Worm (Caenorhabditis elegans): ENCODE data around the gene R03D7.2.
"Not testable (repeated sequence)": the region's sequence is repeated elsewhere in the genome, so short reads cannot be mapped to it uniquely, and the experiment has no call there.

Gene R03D7.2

DNA sequence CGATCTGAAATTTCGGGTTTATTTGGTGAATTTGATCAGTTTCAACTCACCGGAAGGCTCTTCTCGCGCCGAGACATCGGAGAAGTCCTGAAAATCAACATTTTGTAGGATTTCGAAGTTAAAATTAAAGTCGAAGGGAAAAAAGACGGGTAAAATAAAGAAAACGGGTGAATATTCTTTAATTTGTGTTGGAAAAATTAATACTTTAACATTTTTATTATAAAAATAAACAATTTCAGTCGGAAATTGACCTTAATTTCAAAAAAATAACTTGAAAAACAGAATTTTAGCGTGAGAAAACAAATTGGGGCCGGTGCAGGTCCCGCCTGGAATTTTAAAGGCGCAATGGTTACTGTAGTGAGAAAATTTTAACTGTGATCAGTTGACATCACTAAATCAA lies 18.1 kb upstream of the R03D7.2 start, which contains the start of gene nos-1:
TSS of gene nos-1 (minus strand) at position 101 of the 400 bp plus-strand sequence.
- no peak for TF ChIP-seq ref-1 (GFP tag; conservative IDR thresholded peaks at IDR 0.05)
- TF ChIP-seq klf-2 (GFP tag; conservative IDR thresholded peaks at IDR 0.05): no peak
- TF ChIP-seq tab-1 (GFP tag; IDR thresholded peaks at IDR 0.05): no peak

DNA sequence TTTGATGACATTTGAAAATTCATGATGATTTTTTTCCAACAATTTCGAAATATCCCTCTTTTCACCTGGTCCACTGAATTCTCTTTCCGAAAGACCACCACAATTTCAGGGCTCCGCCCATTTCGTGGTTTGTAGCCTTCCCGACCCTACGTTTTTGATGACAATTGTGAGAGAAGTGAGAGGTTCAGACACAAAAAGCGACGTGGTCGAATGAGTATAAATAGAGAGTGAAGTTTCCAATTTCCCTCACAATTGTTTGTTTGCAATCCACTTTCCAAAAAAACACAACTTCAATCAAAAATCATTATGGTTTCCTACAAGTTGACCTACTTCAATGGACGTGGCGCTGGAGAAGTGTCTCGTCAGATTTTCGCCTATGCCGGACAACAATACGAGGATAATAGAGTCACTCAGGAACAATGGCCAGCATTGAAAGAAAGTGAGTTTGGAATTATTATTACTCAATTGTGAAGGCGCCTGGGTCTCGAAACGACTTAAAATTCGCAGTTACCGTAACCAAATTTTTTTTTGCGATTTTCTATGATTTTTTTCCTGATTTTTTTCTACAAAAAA lies 15.2 kb upstream of the R03D7.2 start, which contains the start of gene gst-5:
TSS of gene gst-5 (plus strand) at position 246 of the 573 bp plus-strand sequence.
- no peak for TF ChIP-seq T22C8.4 (GFP tag; IDR thresholded peaks at IDR 0.05)
- TF ChIP-seq klf-2 (GFP tag; conservative IDR thresholded peaks at IDR 0.05): no peak
- TF ChIP-seq ztf-23 (GFP tag; IDR thresholded peaks at IDR 0.05): no peak
- TF ChIP-seq ref-1 (GFP tag; conservative IDR thresholded peaks at IDR 0.05): no peak
- no peak for TF ChIP-seq ztf-29 (GFP tag; IDR thresholded peaks at IDR 0.05)
- TF ChIP-seq flt-1 (GFP tag; IDR thresholded peaks at IDR 0.05): no peak
- no peak for TF ChIP-seq tab-1 (GFP tag; IDR thresholded peaks at IDR 0.05)
- no peak for TF ChIP-seq cog-1 (tag; optimal IDR thresholded peaks at IDR 0.05)
- no peak for TF ChIP-seq med-1 (GFP tag; optimal IDR thresholded peaks at IDR 0.05; ENCODE audit: insufficient read depth)

DNA sequence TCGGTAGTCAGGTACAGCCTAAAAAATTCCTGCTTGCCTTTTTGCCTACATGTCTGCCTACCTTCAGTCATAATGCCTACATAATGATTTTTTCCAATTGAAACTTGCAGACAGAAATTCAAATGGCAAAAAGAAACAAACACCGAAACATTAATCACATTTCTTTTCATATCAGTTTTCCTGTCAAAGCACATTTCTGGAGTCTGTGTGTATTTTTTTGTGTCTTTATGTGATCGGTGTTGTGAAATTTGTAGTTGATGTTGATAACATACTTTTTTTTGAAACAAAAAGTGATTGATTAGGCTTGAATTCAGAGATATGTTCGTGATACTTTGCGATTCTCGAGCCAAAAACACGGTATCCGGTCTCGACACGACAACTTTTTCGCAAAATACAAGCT lies 14.4 kb upstream of the R03D7.2 start:
- TF ChIP-seq ref-1 (GFP tag; conservative IDR thresholded peaks at IDR 0.05) (no peak), T22C8.4 (GFP tag; IDR thresholded peaks at IDR 0.05) (no peak)

DNA sequence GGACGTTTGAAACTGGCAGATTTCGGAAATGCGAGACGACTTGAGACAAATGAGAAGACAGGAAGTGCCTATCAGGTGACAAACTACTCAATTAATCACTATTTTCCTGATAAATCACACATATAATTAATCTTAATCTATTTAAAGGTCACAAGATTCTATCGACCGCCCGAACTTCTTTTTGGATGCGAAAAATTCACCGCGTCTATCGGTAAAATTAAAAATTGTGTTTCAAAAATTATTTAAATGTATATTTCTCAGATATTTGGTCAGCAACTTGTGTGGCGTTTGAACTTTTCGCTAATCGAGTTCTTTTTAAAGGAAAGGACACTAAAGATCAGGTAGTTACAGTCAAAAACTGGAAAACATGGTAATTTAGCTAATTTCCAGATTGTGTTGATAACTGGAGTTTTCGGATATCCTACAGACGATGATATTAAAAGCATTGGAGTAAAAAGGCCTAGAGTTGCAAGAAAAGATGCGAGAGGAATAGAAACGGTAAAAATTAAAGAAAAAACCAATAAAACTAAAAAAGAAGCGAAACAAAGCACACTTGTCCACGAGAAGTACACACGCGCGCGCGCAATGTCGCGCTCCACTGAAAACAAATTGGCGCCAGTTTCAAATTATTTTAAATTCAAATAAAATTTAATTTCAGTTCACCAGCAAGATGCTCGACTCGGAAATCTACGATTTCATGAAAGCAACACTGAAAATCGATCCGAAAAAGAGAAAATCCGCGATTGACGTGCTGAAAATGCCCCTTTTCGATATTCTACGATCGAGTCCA lies 13.4 kb upstream of the R03D7.2 start:
- TF ChIP-seq ztf-23 (GFP tag; IDR thresholded peaks at IDR 0.05) (no peak), tab-1 (GFP tag; IDR thresholded peaks at IDR 0.05) (no peak), med-1 (GFP tag; optimal IDR thresholded peaks at IDR 0.05; ENCODE audit: insufficient read depth) (no peak), T22C8.4 (GFP tag; IDR thresholded peaks at IDR 0.05) (no peak), ref-1 (GFP tag; conservative IDR thresholded peaks at IDR 0.05) (no peak), cog-1 (tag; optimal IDR thresholded peaks at IDR 0.05) (no peak), ztf-29 (GFP tag; IDR thresholded peaks at IDR 0.05) (no peak), flt-1 (GFP tag; IDR thresholded peaks at IDR 0.05) (no peak), klf-2 (GFP tag; conservative IDR thresholded peaks at IDR 0.05) (no peak)

DNA sequence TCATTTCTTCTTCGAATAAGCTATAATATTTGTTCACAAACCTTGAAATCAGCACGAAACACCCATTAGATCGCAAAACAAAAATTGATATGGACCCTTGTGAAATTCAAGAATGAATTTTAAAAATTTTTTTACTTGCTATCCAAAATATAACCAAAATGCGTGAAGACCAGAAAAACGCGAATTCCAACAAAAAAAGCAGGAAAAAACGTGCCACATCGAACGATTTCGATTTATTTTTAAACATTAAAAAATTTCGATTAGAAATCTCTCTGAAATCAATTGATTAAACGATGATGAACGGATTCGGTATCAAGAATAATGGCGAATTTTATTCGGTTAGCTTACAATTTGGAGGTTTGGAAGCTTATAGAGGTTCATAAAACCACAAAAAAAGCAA lies 12.3 kb upstream of the R03D7.2 start, which contains the start of the genes tceb-3 and gskl-1:
TSS of gene tceb-3 (minus strand) at position 101 of the 400 bp plus-strand sequence.
TSS of gene gskl-1 (plus strand) at position 243 of the 400 bp plus-strand sequence.
- no peak for TF ChIP-seq tab-1 (GFP tag; IDR thresholded peaks at IDR 0.05)
- TF ChIP-seq ztf-23 (GFP tag; IDR thresholded peaks at IDR 0.05): no peak
- TF ChIP-seq flt-1 (GFP tag; IDR thresholded peaks at IDR 0.05): no peak
- no peak for TF ChIP-seq med-1 (GFP tag; optimal IDR thresholded peaks at IDR 0.05; ENCODE audit: insufficient read depth)

DNA sequence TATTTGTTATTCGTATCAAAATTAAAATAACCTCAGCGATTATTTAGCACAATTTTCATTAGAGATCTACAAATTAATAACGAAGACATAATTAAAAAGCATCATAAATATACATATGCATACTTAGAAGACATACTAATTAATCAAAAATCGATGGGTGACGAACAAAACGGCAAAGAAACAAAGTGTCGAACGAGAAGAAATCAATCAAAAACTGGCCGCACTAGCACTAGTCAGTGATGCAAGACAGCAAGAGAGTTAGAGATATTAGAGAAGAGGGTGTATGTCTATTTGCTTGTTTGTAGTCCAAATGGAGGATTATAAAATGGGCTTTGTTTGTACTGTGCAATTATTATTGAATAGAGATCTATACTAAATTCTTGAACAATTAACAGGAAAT lies 11.9 kb upstream of the R03D7.2 start:
- TF ChIP-seq ref-1 (GFP tag; conservative IDR thresholded peaks at IDR 0.05) (no peak), tab-1 (GFP tag; IDR thresholded peaks at IDR 0.05) (no peak), klf-2 (GFP tag; conservative IDR thresholded peaks at IDR 0.05) (no peak), flt-1 (GFP tag; IDR thresholded peaks at IDR 0.05) (no peak), T22C8.4 (GFP tag; IDR thresholded peaks at IDR 0.05) (no peak), ztf-29 (GFP tag; IDR thresholded peaks at IDR 0.05) (no peak)

DNA sequence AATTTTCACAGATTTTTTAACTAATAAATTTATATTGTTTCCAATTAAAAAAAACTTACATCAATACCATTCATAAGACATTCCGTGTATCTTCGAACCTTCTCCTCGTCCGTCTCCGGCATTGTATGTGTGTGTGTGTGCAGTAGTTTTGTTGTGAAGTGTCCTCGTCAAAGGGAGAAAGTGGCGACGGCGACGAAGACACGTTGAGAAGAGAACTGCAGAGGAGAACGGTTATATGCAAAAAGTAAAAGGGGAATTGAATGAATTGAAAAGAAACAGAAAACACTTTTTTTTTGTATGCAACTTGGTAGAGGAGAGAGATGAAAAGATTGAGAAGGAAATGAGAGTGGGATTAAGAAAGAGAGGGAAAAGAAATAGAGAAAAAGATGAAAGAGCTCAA lies 10.5 kb upstream of the R03D7.2 start:
- no peak for TF ChIP-seq flt-1 (GFP tag; IDR thresholded peaks at IDR 0.05)
- TF ChIP-seq klf-2 (GFP tag; conservative IDR thresholded peaks at IDR 0.05): no peak
- TF ChIP-seq ref-1 (GFP tag; conservative IDR thresholded peaks at IDR 0.05): no peak
- TF ChIP-seq med-1 (GFP tag; optimal IDR thresholded peaks at IDR 0.05; ENCODE audit: insufficient read depth): no peak
- no peak for TF ChIP-seq ztf-23 (GFP tag; IDR thresholded peaks at IDR 0.05)
- no peak for TF ChIP-seq cog-1 (tag; optimal IDR thresholded peaks at IDR 0.05)
- TF ChIP-seq tab-1 (GFP tag; IDR thresholded peaks at IDR 0.05): no peak
- no peak for TF ChIP-seq ztf-29 (GFP tag; IDR thresholded peaks at IDR 0.05)
- TF ChIP-seq T22C8.4 (GFP tag; IDR thresholded peaks at IDR 0.05): no peak

DNA sequence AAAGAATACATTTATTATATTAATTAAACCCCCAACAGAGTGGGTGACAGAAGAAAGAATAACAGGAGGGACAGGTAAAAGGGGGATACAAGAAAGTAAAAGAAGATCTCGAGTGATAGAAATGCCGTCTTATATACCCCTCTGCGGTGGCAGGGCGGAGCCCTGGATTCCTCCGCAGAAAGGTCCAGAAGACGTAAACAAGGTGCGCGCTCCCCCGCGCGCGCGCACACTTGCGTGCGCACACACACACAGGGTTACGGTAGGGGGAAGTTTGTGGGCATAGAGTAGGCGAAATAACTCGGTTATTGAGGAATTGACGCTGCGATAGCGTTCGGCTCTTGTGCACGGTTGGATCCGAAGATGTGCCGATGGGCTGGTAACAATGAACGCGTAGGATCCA lies 6.9 kb upstream of the R03D7.2 start, which contains the start of gene R03D7.15:
TSS of gene R03D7.15 (plus strand) at position 299 of the 400 bp plus-strand sequence.
- TF ChIP-seq T22C8.4 (GFP tag; IDR thresholded peaks at IDR 0.05); klf-2 (GFP tag; conservative IDR thresholded peaks at IDR 0.05); med-1 (GFP tag; optimal IDR thresholded peaks at IDR 0.05; ENCODE audit: insufficient read depth): not testable (repeated sequence)

DNA sequence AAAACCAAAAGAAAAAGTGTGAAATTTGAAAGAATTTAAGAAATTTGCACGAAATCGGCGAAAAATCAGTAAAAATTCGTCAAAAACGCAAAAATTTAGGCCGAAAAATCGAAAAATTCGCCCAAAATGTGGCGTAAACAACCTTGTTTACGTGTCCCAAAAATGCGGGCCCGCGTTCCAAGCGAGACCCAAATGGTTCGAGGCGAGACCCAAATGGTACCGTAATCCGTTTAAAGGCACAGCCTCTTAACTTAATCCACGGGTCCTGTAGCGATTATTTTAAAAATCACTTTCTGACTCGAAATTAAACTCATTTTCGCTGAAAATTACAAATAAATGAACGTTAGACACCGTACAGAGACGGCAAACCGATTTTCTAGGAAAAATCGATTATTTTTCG lies 352 bp upstream of the R03D7.2 start:
- no peak for TF ChIP-seq flt-1 (GFP tag; IDR thresholded peaks at IDR 0.05)
- TF ChIP-seq T22C8.4 (GFP tag; IDR thresholded peaks at IDR 0.05): no peak

DNA sequence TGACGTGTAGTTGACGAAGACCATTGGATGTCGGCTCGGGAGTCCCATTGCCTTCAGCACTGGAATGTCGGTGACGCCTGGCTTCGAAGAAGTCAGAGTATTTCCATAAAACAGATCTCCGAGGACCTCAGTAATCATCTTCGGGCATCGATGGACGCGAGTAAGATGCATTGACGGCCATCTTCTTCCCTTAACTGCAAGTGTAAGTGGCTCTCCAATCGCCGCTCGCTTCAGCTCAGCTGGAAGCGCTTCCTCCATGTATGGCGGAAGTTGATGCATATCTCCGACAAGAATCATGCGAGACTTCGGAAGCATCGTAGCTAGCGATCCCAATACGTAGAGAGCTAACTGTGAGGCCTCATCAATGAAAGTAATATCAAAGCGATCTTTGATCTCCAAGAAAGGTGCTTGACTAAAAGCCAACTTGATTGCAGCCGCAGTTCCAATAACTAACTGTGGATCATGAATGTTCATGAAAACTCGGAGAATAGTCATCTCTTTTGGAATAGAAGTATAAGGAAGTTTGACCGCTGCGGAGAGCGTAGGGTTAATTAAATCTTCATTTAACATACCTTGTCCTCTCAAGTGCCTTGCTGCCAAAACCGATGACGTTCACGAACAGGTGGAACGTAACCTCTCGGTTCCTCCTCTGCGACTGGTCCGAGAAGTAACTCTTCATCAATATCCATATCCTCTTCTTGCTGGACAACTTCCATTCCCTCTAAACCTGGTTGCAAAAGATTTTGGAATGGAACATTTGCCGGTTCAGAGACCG lies 849 bp downstream of the R03D7.2 start:
- TF ChIP-seq med-1 (GFP tag; optimal IDR thresholded peaks at IDR 0.05; ENCODE audit: insufficient read depth): no peak
- TF ChIP-seq ref-1 (GFP tag; conservative IDR thresholded peaks at IDR 0.05): no peak
- no peak for TF ChIP-seq cog-1 (tag; optimal IDR thresholded peaks at IDR 0.05)
- TF ChIP-seq T22C8.4 (GFP tag; IDR thresholded peaks at IDR 0.05): no peak
- TF ChIP-seq tab-1 (GFP tag; IDR thresholded peaks at IDR 0.05): no peak
- TF ChIP-seq ztf-23 (GFP tag; IDR thresholded peaks at IDR 0.05): no peak
- no peak for TF ChIP-seq ztf-29 (GFP tag; IDR thresholded peaks at IDR 0.05)
- TF ChIP-seq flt-1 (GFP tag; IDR thresholded peaks at IDR 0.05): no peak
- no peak for TF ChIP-seq klf-2 (GFP tag; conservative IDR thresholded peaks at IDR 0.05)
